Fruit fly (Drosophila melanogaster): ENCODE results near the gene CG31251.

Gene CG31251

dm6 chr3R:17733261-17733660 lies 48.5 kb upstream of the CG31251 start, which contains the start of gene CG14321 (continued):
- no peak for TF ChIP-seq disco-r (GFP tag; optimal IDR thresholded peaks at IDR 0.05)
- TF ChIP-seq slp2 (GFP tag; optimal IDR thresholded peaks at IDR 0.05), result no peak
- no peak for TF ChIP-seq h (optimal IDR thresholded peaks at IDR 0.05)
- TF ChIP-seq sug (tag; optimal IDR thresholded peaks at IDR 0.05), result no peak
- no peak for TF ChIP-seq Sry-δ (GFP tag; optimal IDR thresholded peaks at IDR 0.05)
- TF ChIP-seq zen2 (GFP tag; IDR thresholded peaks at IDR 0.05; ENCODE audit: partially characterized antibody), result peak; percentile 35; the same call in 1 of the 3 replicates
- peak; percentile 66; the same call in 1 of the 3 replicates for TF ChIP-seq CG2199 (GFP tag; IDR thresholded peaks at IDR 0.05)
- TF ChIP-seq CG17568 (GFP tag; optimal IDR thresholded peaks at IDR 0.05), result no peak
- no peak for TF ChIP-seq B-H1 (GFP tag; IDR thresholded peaks at IDR 0.05)
- no peak for TF ChIP-seq sc (optimal IDR thresholded peaks at IDR 0.05)
- TF ChIP-seq sc (GFP tag; optimal IDR thresholded peaks at IDR 0.05), result no peak
- TF ChIP-seq CG11560 (tag; IDR thresholded peaks at IDR 0.05), result no peak
- TF ChIP-seq Optix (GFP tag; IDR thresholded peaks at IDR 0.05), result no peak
- TF ChIP-seq Lim3 (GFP tag; IDR thresholded peaks at IDR 0.05), result no peak
- TF ChIP-seq CG15601 (tag; optimal IDR thresholded peaks at IDR 0.05), result no peak
- TF ChIP-seq Asciz (GFP tag; optimal IDR thresholded peaks at IDR 0.05), result no peak
- no peak for TF ChIP-seq Dfd (GFP tag; optimal IDR thresholded peaks at IDR 0.05)
- TF ChIP-seq D (optimal IDR thresholded peaks at IDR 0.05), result peak; percentile 23
- no peak for TF ChIP-seq D (GFP tag; optimal IDR thresholded peaks at IDR 0.05)
- TF ChIP-seq az2 (GFP tag; optimal IDR thresholded peaks at IDR 0.05), result no peak
- TF ChIP-seq CG17359 (tag; optimal IDR thresholded peaks at IDR 0.05), result no peak
- TF ChIP-seq CG3407 (GFP tag; optimal IDR thresholded peaks at IDR 0.05), result no peak
- TF ChIP-seq HLHmδ (GFP tag; optimal IDR thresholded peaks at IDR 0.05), result no peak
- TF ChIP-seq aop (GFP tag; IDR thresholded peaks at IDR 0.05), result no peak
- peak; percentile 84 for TF ChIP-seq hb (GFP tag; IDR thresholded peaks at IDR 0.05; ENCODE audit: partially characterized antibody)
- TF ChIP-seq Hsf (GFP tag; optimal IDR thresholded peaks at IDR 0.05), result no peak
- TF ChIP-seq CG13123 (GFP tag; optimal IDR thresholded peaks at IDR 0.05), result no peak
- TF ChIP-seq CG15073 (GFP tag; optimal IDR thresholded peaks at IDR 0.05), result no peak
- no peak for TF ChIP-seq Mad (GFP tag; optimal IDR thresholded peaks at IDR 0.05)
- no peak for TF ChIP-seq da (GFP tag; optimal IDR thresholded peaks at IDR 0.05)
- no peak for TF ChIP-seq Hey (tag; optimal IDR thresholded peaks at IDR 0.05)
- TF ChIP-seq Dll (GFP tag; IDR thresholded peaks at IDR 0.05; ENCODE audit: partially characterized antibody), result peak; percentile 55; the same call in 2 of the 4 replicates
- TF ChIP-seq CG13624 (GFP tag; optimal IDR thresholded peaks at IDR 0.05), result no peak
- peak; percentile 55 for TF ChIP-seq knrl (GFP tag; IDR thresholded peaks at IDR 0.05; ENCODE audit: partially characterized antibody)
- TF ChIP-seq HLH54F (GFP tag; optimal IDR thresholded peaks at IDR 0.05), result no peak
- peak; percentile 77 for TF ChIP-seq zen (tag; optimal IDR thresholded peaks at IDR 0.05)
- no peak for TF ChIP-seq ro (GFP tag; IDR thresholded peaks at IDR 0.05)
- TF ChIP-seq Fer2 (tag; optimal IDR thresholded peaks at IDR 0.05), result no peak
- no peak for TF ChIP-seq CG11696 (GFP tag; IDR thresholded peaks at IDR 0.05)
- TF ChIP-seq D19B (GFP tag; optimal IDR thresholded peaks at IDR 0.05), result no peak
- TF ChIP-seq NfI (GFP tag; optimal IDR thresholded peaks at IDR 0.05), result no peak
- no peak for TF ChIP-seq CG12391 (tag; optimal IDR thresholded peaks at IDR 0.05)
- TF ChIP-seq dm (GFP tag; optimal IDR thresholded peaks at IDR 0.05), result no peak
- TF ChIP-seq dmrt99B (tag; optimal IDR thresholded peaks at IDR 0.05), result no peak
- TF ChIP-seq CG6272 (GFP tag; IDR thresholded peaks at IDR 0.05), result no peak
- TF ChIP-seq jumu (GFP tag; optimal IDR thresholded peaks at IDR 0.05), result no peak
- no peak for TF ChIP-seq CG7556 (GFP tag; optimal IDR thresholded peaks at IDR 0.05)
- peak; percentile 88 for TF ChIP-seq CG14860 (GFP tag; IDR thresholded peaks at IDR 0.05; ENCODE audit: partially characterized antibody)
- TF ChIP-seq CG4854 (GFP tag; optimal IDR thresholded peaks at IDR 0.05), result no peak
- no peak for TF ChIP-seq Sox100B (GFP tag; optimal IDR thresholded peaks at IDR 0.05)
- no peak for TF ChIP-seq Rx (GFP tag; IDR thresholded peaks at IDR 0.05)
- TF ChIP-seq CG7839 (tag; optimal IDR thresholded peaks at IDR 0.05), result no peak
- TF ChIP-seq CG12104 (GFP tag; optimal IDR thresholded peaks at IDR 0.05), result no peak
